Worm (Caenorhabditis elegans): ENCODE data around the gene faxc-1.

The faxc-1 gene

ce11 chrII:12263971-12264554 is at the start of gene faxc-1:
faxc-1 (plus strand) TSS chrII:12264192.
- TF ChIP-seq tra-4 (tag; optimal IDR thresholded peaks at IDR 0.05) = no peak
- no peak for TF ChIP-seq aly-1 (tag; optimal IDR thresholded peaks at IDR 0.05)
- no peak for TF ChIP-seq B0310.2 (tag; optimal IDR thresholded peaks at IDR 0.05)
- TF ChIP-seq sea-1 (GFP tag; conservative IDR thresholded peaks at IDR 0.05) = no peak
- TF ChIP-seq hmbx-1 (tag; optimal IDR thresholded peaks at IDR 0.05) = no peak
- no peak for TF ChIP-seq hmg-4 (GFP tag; optimal IDR thresholded peaks at IDR 0.05)
- TF ChIP-seq tbx-37 (GFP tag; conservative IDR thresholded peaks at IDR 0.05) = no peak
- no peak for TF ChIP-seq ceh-13 (GFP tag; optimal IDR thresholded peaks at IDR 0.05)
- TF ChIP-seq ama-1 (optimal IDR thresholded peaks at IDR 0.05) = no peak
- TF ChIP-seq pes-1 (GFP tag; IDR thresholded peaks at IDR 0.05) = no peak
- TF ChIP-seq flt-1 (GFP tag; IDR thresholded peaks at IDR 0.05) = no peak
- no peak for TF ChIP-seq F13C5.2 (tag; optimal IDR thresholded peaks at IDR 0.05)
- TF ChIP-seq ceh-36 (tag; optimal IDR thresholded peaks at IDR 0.05) = no peak
- no peak for TF ChIP-seq hnd-1 (tag; optimal IDR thresholded peaks at IDR 0.05)
- no peak for TF ChIP-seq tbx-11 (GFP tag; IDR thresholded peaks at IDR 0.05)
- TF ChIP-seq scrt-1 (GFP tag; IDR thresholded peaks at IDR 0.05) = no peak

- TF ChIP-seq hmbx-1 (tag; optimal IDR thresholded peaks at IDR 0.05) = no peak
- peak; percentile 45 for TF ChIP-seq B0310.2 (tag; optimal IDR thresholded peaks at IDR 0.05)
Observed at ce11 chrII:12214562-12214961, 49.4 kb upstream of the faxc-1 start.

DNA sequence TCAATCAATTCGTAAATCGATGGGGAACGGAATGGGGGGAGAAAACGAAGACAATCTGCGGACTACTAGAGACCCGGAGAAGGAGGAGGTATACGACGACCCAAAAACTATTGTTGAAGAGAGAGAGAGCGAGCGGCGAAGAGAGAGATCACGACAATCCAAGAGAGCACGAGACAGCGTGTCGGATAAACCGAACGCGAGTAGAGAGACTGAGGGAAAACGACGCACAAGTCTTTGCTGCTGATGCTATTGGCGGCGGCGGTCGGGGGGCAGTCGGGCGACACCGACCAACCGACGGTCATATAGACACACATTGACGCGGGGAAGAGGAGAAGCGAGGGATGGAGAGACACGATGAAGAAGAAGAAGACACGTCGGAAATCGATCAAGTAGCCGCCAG is 41.5 kb upstream of the faxc-1 start:
- no peak for TF ChIP-seq pes-1 (GFP tag; IDR thresholded peaks at IDR 0.05)
- peak; percentile 22 for TF ChIP-seq ets-7 (tag; optimal IDR thresholded peaks at IDR 0.05)
- TF ChIP-seq hmg-4 (GFP tag; optimal IDR thresholded peaks at IDR 0.05) = peak; percentile 70
- no peak for TF ChIP-seq scrt-1 (GFP tag; IDR thresholded peaks at IDR 0.05)
- TF ChIP-seq F13C5.2 (tag; optimal IDR thresholded peaks at IDR 0.05) = peak; percentile 50
- TF ChIP-seq ceh-13 (GFP tag; optimal IDR thresholded peaks at IDR 0.05) = no peak
- peak; percentile 64 for TF ChIP-seq aly-1 (tag; optimal IDR thresholded peaks at IDR 0.05)

DNA sequence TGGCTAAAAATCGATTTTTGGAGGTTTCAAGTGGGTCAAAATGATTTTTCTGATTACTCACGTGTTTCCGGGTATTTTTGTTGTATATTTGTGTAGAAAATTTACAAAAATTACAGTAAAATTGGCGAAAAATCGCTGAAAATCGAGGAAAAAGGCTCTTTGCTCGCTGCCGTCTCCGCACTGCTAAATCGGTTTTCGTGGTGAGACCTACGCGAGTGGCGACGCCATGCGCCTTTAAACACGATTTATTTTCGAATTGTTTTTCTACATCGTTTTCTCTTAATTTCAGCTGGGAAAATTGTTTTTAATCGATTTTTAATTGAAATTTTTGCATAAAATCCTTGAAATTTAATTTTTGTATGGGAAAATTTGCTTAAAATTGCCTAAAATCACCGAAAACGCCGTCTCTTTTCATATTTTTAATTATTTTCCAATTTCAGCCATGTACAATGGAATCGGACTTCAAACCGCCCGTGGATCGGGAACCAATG is 39.0 kb upstream of the faxc-1 start, which contains the start of the genes pqn-87 and rsr-2:
Gene pqn-87, minus strand, starts transcription at position 171 of the 491 bp plus-strand sequence.
Gene rsr-2, plus strand, starts transcription at position 441 of the 491 bp plus-strand sequence.
- no peak for TF ChIP-seq ets-7 (tag; optimal IDR thresholded peaks at IDR 0.05)
- no peak for TF ChIP-seq B0310.2 (tag; optimal IDR thresholded peaks at IDR 0.05)
- no peak for TF ChIP-seq ama-1 (optimal IDR thresholded peaks at IDR 0.05)
- TF ChIP-seq sea-1 (GFP tag; conservative IDR thresholded peaks at IDR 0.05) = no peak
- TF ChIP-seq flt-1 (GFP tag; IDR thresholded peaks at IDR 0.05) = no peak
- no peak for TF ChIP-seq hnd-1 (tag; optimal IDR thresholded peaks at IDR 0.05)
- TF ChIP-seq pes-1 (GFP tag; IDR thresholded peaks at IDR 0.05) = no peak
- no peak for TF ChIP-seq hmg-4 (GFP tag; optimal IDR thresholded peaks at IDR 0.05)

DNA sequence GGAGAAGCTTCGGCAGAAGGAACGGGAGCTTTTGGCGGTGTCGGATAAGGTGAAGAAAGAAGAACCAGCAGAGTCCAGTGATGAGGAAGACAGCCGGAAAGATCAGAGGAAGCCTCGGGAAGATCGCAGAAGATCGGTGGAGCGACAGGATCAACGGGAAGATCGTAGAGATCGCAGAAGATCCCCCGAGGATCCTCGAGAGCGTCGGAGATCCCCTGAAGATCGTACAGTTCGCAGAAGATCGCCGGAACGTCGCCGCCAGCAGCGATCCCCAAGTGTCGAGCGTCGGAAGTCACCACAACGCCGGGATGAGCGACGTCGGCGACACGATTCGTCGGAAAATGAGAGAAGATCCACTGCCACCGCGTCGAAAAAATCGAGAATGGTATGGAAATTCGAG is 37.8 kb upstream of the faxc-1 start:
- no peak for TF ChIP-seq tbx-37 (GFP tag; conservative IDR thresholded peaks at IDR 0.05)

DNA sequence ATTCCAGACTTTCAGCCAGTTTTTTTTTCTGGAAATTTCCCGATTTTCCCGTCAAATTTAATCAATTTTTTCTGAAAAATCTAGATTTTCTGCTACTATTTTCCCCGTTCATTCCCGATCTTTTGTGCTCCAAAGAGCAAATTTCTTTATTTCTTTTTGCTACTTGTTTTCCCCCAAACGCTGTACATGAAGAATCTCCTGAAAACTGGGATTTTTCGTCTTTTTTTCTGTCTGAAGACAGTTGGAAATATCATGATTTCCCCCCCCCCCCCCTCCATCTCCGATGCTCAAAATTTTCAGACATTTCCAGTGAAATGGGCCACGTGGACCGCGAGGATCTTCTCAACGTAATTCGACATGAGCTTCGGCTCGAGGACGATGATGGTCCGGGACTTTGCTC is 36.0 kb upstream of the faxc-1 start, which contains the start of gene sinh-1:
Gene sinh-1, plus strand, starts transcription at position 301 of the 400 bp plus-strand sequence.
- no peak for TF ChIP-seq tbx-37 (GFP tag; conservative IDR thresholded peaks at IDR 0.05)
- no peak for TF ChIP-seq aly-1 (tag; optimal IDR thresholded peaks at IDR 0.05)
- no peak for TF ChIP-seq ceh-13 (GFP tag; optimal IDR thresholded peaks at IDR 0.05)
- no peak for TF ChIP-seq scrt-1 (GFP tag; IDR thresholded peaks at IDR 0.05)
- no peak for TF ChIP-seq ama-1 (optimal IDR thresholded peaks at IDR 0.05)
- TF ChIP-seq hnd-1 (tag; optimal IDR thresholded peaks at IDR 0.05) = no peak
- no peak for TF ChIP-seq ets-7 (tag; optimal IDR thresholded peaks at IDR 0.05)
- TF ChIP-seq tra-4 (tag; optimal IDR thresholded peaks at IDR 0.05) = no peak
- no peak for TF ChIP-seq B0310.2 (tag; optimal IDR thresholded peaks at IDR 0.05)
- no peak for TF ChIP-seq ceh-36 (tag; optimal IDR thresholded peaks at IDR 0.05)

ce11 chrII:12237555-12237954 is 26.4 kb upstream of the faxc-1 start:
- TF ChIP-seq B0310.2 (tag; optimal IDR thresholded peaks at IDR 0.05) = no peak
- no peak for TF ChIP-seq tbx-37 (GFP tag; conservative IDR thresholded peaks at IDR 0.05)
- TF ChIP-seq tra-4 (tag; optimal IDR thresholded peaks at IDR 0.05) = no peak
- no peak for TF ChIP-seq ama-1 (optimal IDR thresholded peaks at IDR 0.05)
- no peak for TF ChIP-seq tbx-11 (GFP tag; IDR thresholded peaks at IDR 0.05)

DNA sequence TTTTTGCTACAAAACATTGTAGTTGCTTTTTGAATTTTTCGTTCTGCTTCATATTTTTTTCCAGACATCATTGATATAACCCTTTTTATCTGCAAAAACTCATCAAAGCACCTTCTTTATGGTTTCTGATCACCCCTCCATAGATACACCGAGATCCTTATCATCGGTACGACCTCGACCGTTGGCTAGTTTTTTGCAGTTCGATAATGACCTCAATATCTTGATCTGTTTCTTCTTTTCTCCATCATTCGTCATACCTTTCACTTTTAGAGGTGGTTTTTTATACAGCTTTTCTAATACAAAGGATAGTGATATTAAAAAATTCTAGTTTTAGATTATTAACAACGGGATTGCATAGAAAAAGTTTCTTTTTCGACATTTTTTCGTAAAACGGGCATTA is 24.5 kb upstream of the faxc-1 start:
- TF ChIP-seq ama-1 (optimal IDR thresholded peaks at IDR 0.05) = no peak
- TF ChIP-seq hmbx-1 (tag; optimal IDR thresholded peaks at IDR 0.05) = no peak
- TF ChIP-seq tbx-37 (GFP tag; conservative IDR thresholded peaks at IDR 0.05) = no peak
- no peak for TF ChIP-seq B0310.2 (tag; optimal IDR thresholded peaks at IDR 0.05)
- no peak for TF ChIP-seq aly-1 (tag; optimal IDR thresholded peaks at IDR 0.05)
- TF ChIP-seq tbx-11 (GFP tag; IDR thresholded peaks at IDR 0.05) = no peak
- TF ChIP-seq pes-1 (GFP tag; IDR thresholded peaks at IDR 0.05) = no peak
- no peak for TF ChIP-seq ceh-13 (GFP tag; optimal IDR thresholded peaks at IDR 0.05)
- TF ChIP-seq tra-4 (tag; optimal IDR thresholded peaks at IDR 0.05) = no peak

- TF ChIP-seq ceh-36 (tag; optimal IDR thresholded peaks at IDR 0.05) = peak; percentile 68
- TF ChIP-seq tbx-11 (GFP tag; IDR thresholded peaks at IDR 0.05) = no peak
Observed at ce11 chrII:12240088-12240487, 23.9 kb upstream of the faxc-1 start, which contains the start of gene txdc-12.1. txdc-12.1 (plus strand) TSS chrII:12240388.
